Fruit fly (Drosophila melanogaster) whole organism, wandering third instar larva: ENCODE results near the gene RpL34a.

Experiments
- CG32264 ChIP-seq: fragments of 200-800 bp; sonication (Bioruptor generic); optimal IDR thresholded peaks from 2 replicates; lab custom pipeline; 2016; ENCODE audit warnings: missing biosample characterization, missing genetic modification characterization
- CG9705 ChIP-seq: fragments of 200-800 bp; sonication (Bioruptor generic); optimal IDR thresholded peaks from 2 replicates; lab custom pipeline; 2018; ENCODE audit warnings: missing biosample characterization, mild to moderate bottlenecking, missing genetic modification characterization
- CrebA ChIP-seq: fragments of 200-800 bp; sonication (Bioruptor generic); optimal IDR thresholded peaks from 2 replicates; lab custom pipeline; 2016; ENCODE audit warnings: missing biosample characterization, mild to moderate bottlenecking, missing genetic modification characterization, borderline replicate concordance
- Dfd ChIP-seq: fragments of >200 bp; optimal IDR thresholded peaks from 2 replicates; lab custom pipeline; 2017; ENCODE audit warnings: missing biosample characterization, missing genetic modification characterization
- GATAd ChIP-seq: sonication (Bioruptor generic); optimal IDR thresholded peaks from 2 replicates; lab custom pipeline; 2016; ENCODE audit warnings: missing biosample characterization, missing genetic modification characterization
- HLH106 ChIP-seq: fragments of 200-800 bp; optimal IDR thresholded peaks from 3 replicates; lab custom pipeline; 2019; ENCODE audit warnings: missing biosample characterization, mild to moderate bottlenecking, missing genetic modification characterization, moderate library complexity
- Hnf4 ChIP-seq: fragments of 200-800 bp; sonication (Bioruptor generic); optimal IDR thresholded peaks from 2 replicates; lab custom pipeline; 2016; ENCODE audit warnings: missing biosample characterization, mild to moderate bottlenecking, missing genetic modification characterization
- Hr78 ChIP-seq: fragments of >200 bp; optimal IDR thresholded peaks from 2 replicates; lab custom pipeline; 2017; ENCODE audit warnings: missing biosample characterization, missing genetic modification characterization
- Jra ChIP-seq: sonication (Bioruptor generic); optimal IDR thresholded peaks from 2 replicates; lab custom pipeline; 2016; ENCODE audit warnings: missing biosample characterization, missing genetic modification characterization
- Mio ChIP-seq: sonication (Bioruptor generic); optimal IDR thresholded peaks from 2 replicates; lab custom pipeline; 2016; ENCODE audit warnings: missing biosample characterization, missing genetic modification characterization
- Myc ChIP-seq: fragments of >200 bp; optimal IDR thresholded peaks from 2 replicates; lab custom pipeline; 2017
- N ChIP-seq: fragments of >200 bp; optimal IDR thresholded peaks from 2 replicates; lab custom pipeline; 2018; ENCODE audit warnings: missing biosample characterization, missing external identifiers, missing genetic modification characterization
- OdsH ChIP-seq: fragments of 200-800 bp; sonication (Bioruptor generic); optimal IDR thresholded peaks from 2 replicates; lab custom pipeline; 2016; ENCODE audit warnings: missing biosample characterization, mild to moderate bottlenecking, missing genetic modification characterization
- Rel ChIP-seq, 2 experiments: fragments of 200-800 bp; sonication (Bioruptor generic) in 1 of 2; optimal IDR thresholded peaks; 2 replicates in 1 of 2; 3 replicates in 1 of 2; lab custom pipeline; 2016 to 2019; ENCODE audit warnings: mild to moderate bottlenecking in 2 of 2, missing biosample characterization in 2 of 2, missing genetic modification characterization in 2 of 2, moderate library complexity in 1 of 2
- Sp1 ChIP-seq: fragments of 200-800 bp; sonication (Bioruptor generic); optimal IDR thresholded peaks from 3 replicates; lab custom pipeline; 2019; ENCODE audit warnings: missing biosample characterization, mild to moderate bottlenecking, missing genetic modification characterization, moderate library complexity
- Vsx2 ChIP-seq: fragments of 200-300, 225-300 bp; sonication (Bioruptor generic); optimal IDR thresholded peaks from 2 replicates; lab custom pipeline; 2018; ENCODE audit warnings: missing biosample characterization, missing genetic modification characterization; ENCODE audit not compliant: partially characterized antibody
- br ChIP-seq: fragments of 200-800 bp; sonication (Bioruptor generic); optimal IDR thresholded peaks from 2 replicates; lab custom pipeline; 2016; ENCODE audit warnings: missing biosample characterization, missing genetic modification characterization
- dl ChIP-seq, 2 experiments: fragments of 175-275, 200-275 bp in 1 of 2; fragments of 200-275 bp in 1 of 2; sonication (Bioruptor generic); optimal IDR thresholded peaks; lab custom pipeline; 2018; ENCODE audit warnings: mild to moderate bottlenecking in 2 of 2, missing biosample characterization in 2 of 2, missing genetic modification characterization in 2 of 2, moderate library complexity in 2 of 2; ENCODE audit not compliant: partially characterized antibody in 2 of 2, insufficient read depth in 1 of 2
- dmrt93B ChIP-seq: fragments of 200-800 bp; sonication (Bioruptor generic); optimal IDR thresholded peaks from 2 replicates; lab custom pipeline; 2018; ENCODE audit warnings: missing biosample characterization, mild to moderate bottlenecking, missing genetic modification characterization
- dsf ChIP-seq: sonication (Bioruptor generic); optimal IDR thresholded peaks from 2 replicates; lab custom pipeline; 2016; ENCODE audit warnings: missing biosample characterization, missing genetic modification characterization, borderline replicate concordance
- ey ChIP-seq: fragments of 200-800 bp; sonication (Bioruptor generic); optimal IDR thresholded peaks from 2 replicates; lab custom pipeline; 2016; ENCODE audit warnings: missing biosample characterization, missing genetic modification characterization
- foxo ChIP-seq, 2 experiments: fragments of 200-800 bp; sonication (Bioruptor generic); optimal IDR thresholded peaks; 2 replicates in 1 of 2; 3 replicates in 1 of 2; lab custom pipeline; 2016 to 2017; ENCODE audit warnings: missing biosample characterization in 2 of 2, missing genetic modification characterization in 2 of 2
- fru ChIP-seq: fragments of 200-800 bp; sonication (Bioruptor generic); optimal IDR thresholded peaks from 3 replicates; lab custom pipeline; 2016; ENCODE audit warnings: missing biosample characterization, mild to moderate bottlenecking, missing genetic modification characterization
- h ChIP-seq: fragments of 200-800 bp; sonication (Bioruptor generic); optimal IDR thresholded peaks from 3 replicates; lab custom pipeline; 2016; ENCODE audit warnings: missing biosample characterization, mild to moderate bottlenecking, missing genetic modification characterization
- jim ChIP-seq: fragments of 175-275, 200-325 bp; sonication (Bioruptor generic); optimal IDR thresholded peaks from 2 replicates; lab custom pipeline; 2016; ENCODE audit warnings: missing biosample characterization, mild to moderate bottlenecking, missing genetic modification characterization
- lola ChIP-seq: fragments of >200 bp; optimal IDR thresholded peaks from 2 replicates; lab custom pipeline; 2017; ENCODE audit warnings: missing biosample characterization, missing genetic modification characterization
- psq ChIP-seq: fragments of 200-800 bp; sonication (Bioruptor generic); optimal IDR thresholded peaks from 3 replicates; lab custom pipeline; 2017; ENCODE audit warnings: missing biosample characterization, mild to moderate bottlenecking, missing genetic modification characterization, moderate library complexity
- rgr ChIP-seq: fragments of 200-800 bp; sonication (Bioruptor generic); optimal IDR thresholded peaks from 3 replicates; lab custom pipeline; 2016; ENCODE audit warnings: missing biosample characterization, mild to moderate bottlenecking, missing genetic modification characterization
- sage ChIP-seq: fragments of 200-800 bp; sonication (Bioruptor generic); optimal IDR thresholded peaks from 2 replicates; lab custom pipeline; 2016; ENCODE audit warnings: missing biosample characterization, mild to moderate bottlenecking, missing genetic modification characterization
- sv ChIP-seq: fragments of 200-800 bp; sonication (Bioruptor generic); optimal IDR thresholded peaks from 3 replicates; lab custom pipeline; 2016; ENCODE audit warnings: missing biosample characterization, missing genetic modification characterization
- woc ChIP-seq: sonication (Bioruptor generic); optimal IDR thresholded peaks from 2 replicates; lab custom pipeline; 2016; ENCODE audit warnings: missing biosample characterization, mild to moderate bottlenecking, missing genetic modification characterization

Gene RpL34a

DNA sequence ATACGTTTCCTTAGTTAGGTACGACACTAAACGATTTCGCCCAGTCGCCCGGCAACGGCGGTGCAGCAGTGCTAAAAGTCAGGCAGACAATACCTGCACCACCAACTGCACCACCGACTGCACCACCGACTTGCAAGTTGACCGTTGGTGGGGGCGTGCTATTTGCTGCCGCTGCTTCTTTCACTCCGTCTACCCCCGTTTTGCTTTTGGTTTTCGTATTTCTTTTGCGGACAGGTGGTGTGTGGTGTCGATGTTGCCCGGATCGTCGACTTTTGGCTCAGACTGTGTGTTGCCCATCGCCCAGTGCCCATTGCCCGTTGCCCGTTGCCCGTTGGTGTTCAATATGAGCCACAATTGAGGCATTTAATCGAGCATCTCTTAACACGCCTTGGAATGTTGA, 5.6 kb upstream of the RpL34a start:
- TF ChIP-seq Vsx2 (GFP tag; lab: Kevin White, UChicago) (no peak), HLH106 (tag; lab: Kevin White, UChicago) (no peak), Jra (GFP tag; lab: Kevin White, UChicago) (no peak), OdsH (GFP tag; lab: Kevin White, UChicago) (no peak), dl (GFP tag; optimal IDR thresholded peaks at IDR 0.05; lab: Kevin White, UChicago; ENCODE audit: insufficient read depth in 1 of 2, partially characterized antibody in 2 of 2) (no peak), CrebA (GFP tag; lab: Kevin White, UChicago) (no peak), Hr78 (GFP tag; lab: Kevin White, UChicago) (no peak), h (GFP tag; lab: Kevin White, UChicago) (no peak), sage (GFP tag; lab: Kevin White, UChicago) (no peak), Dfd (no peak), Hnf4 (GFP tag; lab: Kevin White, UChicago) (no peak)

DNA sequence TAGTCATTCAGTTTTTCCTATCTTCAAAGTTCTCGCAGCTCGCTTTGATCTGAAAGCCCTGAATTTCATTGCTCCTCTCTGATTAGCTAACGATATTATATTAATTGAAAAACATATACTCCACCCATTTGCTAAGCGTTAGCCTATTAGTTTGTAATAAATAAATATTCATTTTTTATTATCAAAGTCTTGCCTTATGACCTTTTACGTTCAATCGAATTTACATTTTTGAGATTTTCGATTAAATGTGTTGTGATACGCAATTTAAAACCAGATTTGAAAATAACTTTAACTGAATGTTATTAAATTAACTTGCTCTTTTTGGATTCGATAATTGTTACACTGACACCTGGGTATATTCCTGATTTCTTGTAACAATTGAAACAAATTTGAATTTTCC, 3.8 kb upstream of the RpL34a start, which contains the start of gene CG14551:
Gene CG14551 (minus strand): TSS at position 101 of the 400 bp plus-strand sequence.
- TF ChIP-seq CG32264 (no peak), Mio (GFP tag; lab: Kevin White, UChicago) (no peak), woc (GFP tag; lab: Kevin White, UChicago) (no peak), psq (no peak), dmrt93B (GFP tag; lab: Kevin White, UChicago) (no peak), dsf (GFP tag; lab: Kevin White, UChicago) (no peak), rgr (GFP tag; lab: Kevin White, UChicago) (no peak), Myc (no peak), Jra (GFP tag; lab: Kevin White, UChicago) (no peak), sv (GFP tag; lab: Kevin White, UChicago) (no peak), foxo (GFP tag; optimal IDR thresholded peaks at IDR 0.05; lab: Kevin White, UChicago) (no peak), br (GFP tag; lab: Kevin White, UChicago) (no peak), Dfd (no peak), CG9705 (GFP tag; lab: Kevin White, UChicago) (no peak), lola (GFP tag; lab: Kevin White, UChicago) (no peak), N (no peak), GATAd (GFP tag; lab: Kevin White, UChicago) (no peak), ey (no peak), Hr78 (GFP tag; lab: Kevin White, UChicago) (no peak)

DNA sequence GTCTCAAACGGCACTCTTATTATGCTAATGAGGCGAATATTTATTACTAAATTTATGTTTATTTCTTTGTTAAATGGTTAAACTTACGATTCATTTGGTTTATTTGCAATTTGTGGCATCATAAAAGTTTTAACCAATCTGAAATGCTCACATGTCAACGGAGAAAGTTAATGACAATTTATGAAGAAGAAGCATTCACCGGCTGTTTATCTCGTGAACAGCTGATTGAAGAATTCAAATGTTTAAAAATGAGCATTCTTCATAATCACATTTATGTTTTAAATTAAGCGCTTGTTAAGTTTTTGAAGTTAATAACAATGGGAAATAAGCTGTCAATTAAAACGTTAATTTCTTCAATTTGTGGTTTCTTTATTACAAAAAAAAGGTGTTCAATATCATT, 1.0 kb downstream of the RpL34a start, which contains the start of the genes PIG-P and Tcs6:
Gene PIG-P (minus strand): TSS at position 158 of the 400 bp plus-strand sequence.
Gene Tcs6 (minus strand): TSS at position 158 of the 400 bp plus-strand sequence.
- no peak for TF ChIP-seq Rel (GFP tag; optimal IDR thresholded peaks at IDR 0.05; lab: Kevin White, UChicago)
- TF ChIP-seq Rel (tag; optimal IDR thresholded peaks at IDR 0.05; lab: Kevin White, UChicago) = no peak
- TF ChIP-seq Myc = no peak
- no peak for TF ChIP-seq CrebA (GFP tag; lab: Kevin White, UChicago)
- no peak for TF ChIP-seq fru (GFP tag; lab: Kevin White, UChicago)
- TF ChIP-seq jim (GFP tag; lab: Kevin White, UChicago) = no peak
- TF ChIP-seq sage (GFP tag; lab: Kevin White, UChicago) = peak; percentile 53
- peak; percentile 3 for TF ChIP-seq dsf (GFP tag; lab: Kevin White, UChicago)

DNA sequence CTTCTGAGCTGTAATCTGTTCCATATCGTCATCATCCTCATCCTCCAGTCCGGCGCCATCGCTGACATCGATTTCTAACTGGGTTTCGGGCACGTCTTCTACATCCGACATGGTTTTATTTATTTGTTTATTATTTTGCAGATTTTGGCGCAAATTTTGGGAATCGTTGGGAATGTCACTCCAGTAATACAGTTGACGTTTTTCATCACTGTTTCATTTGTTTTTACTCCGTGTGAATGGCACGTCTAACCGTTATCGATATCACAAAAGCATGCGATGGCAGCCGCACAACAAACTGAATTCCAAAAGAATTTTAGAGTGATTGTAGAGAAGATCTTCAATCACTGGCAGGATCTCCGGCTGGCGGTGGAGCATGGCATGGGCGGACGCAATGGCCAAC, 2.7 kb downstream of the RpL34a start, which contains the start of the genes Sld5 and CG14543:
Gene Sld5 (minus strand): TSS at position 167 of the 400 bp plus-strand sequence.
Gene CG14543 (plus strand): TSS at position 250 of the 400 bp plus-strand sequence.
- TF ChIP-seq Myc (no peak), N (no peak), Rel (GFP tag; optimal IDR thresholded peaks at IDR 0.05; lab: Kevin White, UChicago) (no peak), Rel (tag; optimal IDR thresholded peaks at IDR 0.05; lab: Kevin White, UChicago) (peak; percentile 2), foxo (GFP tag; optimal IDR thresholded peaks at IDR 0.05; lab: Kevin White, UChicago) (peak in 1 of 2 experiments; percentile 37), Hnf4 (GFP tag; lab: Kevin White, UChicago) (peak; percentile 44), rgr (GFP tag; lab: Kevin White, UChicago) (peak; percentile 42), Sp1 (peak; percentile 2), br (GFP tag; lab: Kevin White, UChicago) (peak; percentile 10), h (GFP tag; lab: Kevin White, UChicago) (peak; percentile 38)
